Worm (Caenorhabditis elegans) whole organism, L4 larva: Measurements from ENCODE around the gene nhr-17.

Source experiments
- F10B5.3 ChIP-seq: sonication (generic microtip); optimal IDR thresholded peaks from 2 replicates; lab custom pipeline; 2016; ENCODE audit warnings: mild to moderate bottlenecking, missing genetic modification characterization, missing compliant biosample characterization
- F37D6.2 ChIP-seq: sonication (generic microtip); optimal IDR thresholded peaks from 2 replicates; lab custom pipeline; 2016; ENCODE audit warnings: mild to moderate bottlenecking, missing genetic modification characterization, missing compliant biosample characterization
- R02D3.7 ChIP-seq: fragments of 150-350 bp; sonication (generic microtip); optimal IDR thresholded peaks from 3 replicates; lab custom pipeline; 2014; ENCODE audit warnings: missing biosample characterization, missing genetic modification characterization
- T20F7.1 ChIP-seq: fragments of 200-800 bp; sonication (Bioruptor generic); optimal IDR thresholded peaks from 2 replicates; lab custom pipeline; 2018; ENCODE audit warnings: mild to moderate bottlenecking, missing genetic modification characterization, missing compliant biosample characterization
- Y5F2A.4 ChIP-seq: fragments of 200-800 bp; sonication (Bioruptor generic); optimal IDR thresholded peaks from 2 replicates; lab custom pipeline; 2018; ENCODE audit warnings: mild to moderate bottlenecking, missing genetic modification characterization, missing compliant biosample characterization
- ZK337.2 ChIP-seq: fragments of 200-800 bp; sonication (Bioruptor generic); IDR thresholded peaks from 2 replicates; pipeline ENCODE4 v1.3.6; 2022; ENCODE audit warnings: missing genetic modification reagents, missing genetic modification characterization, missing compliant biosample characterization
- ZK546.5 ChIP-seq, 2 experiments: sonication (generic microtip); optimal IDR thresholded peaks; 2 replicates each; lab custom pipeline; 2017; ENCODE audit warnings: missing biosample characterization in 2 of 2, missing genetic modification characterization in 2 of 2
- aha-1 ChIP-seq: fragments of 150-350 bp; peaks from one replicate; lab custom pipeline; 2014; ENCODE audit warnings: missing biosample characterization, missing genetic modification characterization
- ama-1 ChIP-seq: fragments of 150-350 bp; optimal IDR thresholded peaks from 2 replicates; lab custom pipeline; 2014; ENCODE audit warnings: inconsistent platforms, mixed read lengths
- arid-1 ChIP-seq: fragments of 200-800 bp; sonication (Bioruptor generic); conservative IDR thresholded peaks from 2 replicates; pipeline ENCODE4 v1.3.6; 2022; ENCODE audit warnings: missing genetic modification reagents, missing genetic modification characterization, missing compliant biosample characterization
- daf-12 ChIP-seq: fragments of 150-350 bp; optimal IDR thresholded peaks from 2 replicates; lab custom pipeline; 2014; ENCODE audit warnings: missing biosample characterization, missing genetic modification reagents, missing genetic modification characterization
- daf-16 ChIP-seq, 3 experiments: sonication (generic microtip); optimal IDR thresholded peaks; 2 replicates each; lab custom pipeline; 2016 to 2017; ENCODE audit warnings: missing genetic modification characterization in 3 of 3, missing genetic modification reagents in 3 of 3, mild to moderate bottlenecking in 2 of 3, missing compliant biosample characterization in 2 of 3, missing biosample characterization in 1 of 3, moderate library complexity in 1 of 3
- dmd-6 ChIP-seq: fragments of 200-800 bp; sonication (Bioruptor generic); IDR thresholded peaks from 2 replicates; pipeline ENCODE4 v1.3.6; 2022; ENCODE audit warnings: missing genetic modification reagents, missing genetic modification characterization, missing compliant biosample characterization
- dve-1 ChIP-seq: sonication (generic microtip); optimal IDR thresholded peaks from 2 replicates; lab custom pipeline; 2017; ENCODE audit warnings: antibody characterized with exemption, mild to moderate bottlenecking, missing genetic modification characterization, missing compliant biosample characterization; ENCODE audit not compliant: insufficient read depth
- egl-43 ChIP-seq: fragments of 200-800 bp; sonication (Bioruptor generic); IDR thresholded peaks from 2 replicates; pipeline ENCODE4 v1.3.6; 2022; ENCODE audit warnings: missing genetic modification reagents, missing genetic modification characterization, missing compliant biosample characterization
- fkh-10 ChIP-seq: fragments of 150-350 bp; optimal IDR thresholded peaks from 2 replicates; lab custom pipeline; 2014; ENCODE audit warnings: missing biosample characterization, missing genetic modification reagents, missing genetic modification characterization
- hif-1 ChIP-seq, 2 experiments: sonication (generic microtip); optimal IDR thresholded peaks; 2 replicates each; lab custom pipeline; 2016 to 2017; ENCODE audit warnings: missing compliant biosample characterization in 2 of 2, missing genetic modification characterization in 2 of 2, missing genetic modification reagents in 2 of 2, missing genotype in 2 of 2, mild to moderate bottlenecking in 1 of 2
- hlh-11 ChIP-seq: fragments of 200-800 bp; sonication (Bioruptor generic); optimal IDR thresholded peaks from 2 replicates; lab custom pipeline; 2018; ENCODE audit warnings: mild to moderate bottlenecking, missing genetic modification characterization, missing compliant biosample characterization
- hlh-30 ChIP-seq: sonication (generic microtip); optimal IDR thresholded peaks from 2 replicates; lab custom pipeline; 2017; ENCODE audit warnings: antibody characterized with exemption, mild to moderate bottlenecking, missing genetic modification characterization, missing compliant biosample characterization; ENCODE audit not compliant: insufficient read depth
- lim-7 ChIP-seq: fragments of 200-800 bp; sonication (Bioruptor generic); IDR thresholded peaks from 2 replicates; pipeline ENCODE4 v1.3.6; 2022; ENCODE audit warnings: missing genetic modification characterization, missing compliant biosample characterization
- lin-15B ChIP-seq: fragments of 150-350 bp; sonication (generic microtip); optimal IDR thresholded peaks from 3 replicates; lab custom pipeline; 2014; ENCODE audit warnings: missing biosample characterization, missing genetic modification characterization
- lsy-2 ChIP-seq, 2 experiments: fragments of 150-350 bp in 1 of 2; sonication (generic microtip) in 1 of 2; optimal IDR thresholded peaks; 2 replicates each; lab custom pipeline; 2014 to 2017; ENCODE audit warnings: missing biosample characterization in 2 of 2, missing genetic modification characterization in 2 of 2
- mdl-1 ChIP-seq, 2 experiments: fragments of 150-350 bp in 1 of 2; sonication (generic microtip) in 1 of 2; optimal IDR thresholded peaks; 2 replicates each; lab custom pipeline; 2014 to 2017; ENCODE audit warnings: missing biosample characterization in 2 of 2, missing genetic modification characterization in 2 of 2
- mep-1 ChIP-seq: fragments of 150-350 bp; sonication (generic microtip); optimal IDR thresholded peaks from 3 replicates; lab custom pipeline; 2014; ENCODE audit warnings: missing biosample characterization, missing genetic modification characterization
- mes-2 ChIP-seq: sonication (generic microtip); optimal IDR thresholded peaks from 2 replicates; lab custom pipeline; 2016; ENCODE audit warnings: missing genotype, mild to moderate bottlenecking, missing genetic modification characterization, missing compliant biosample characterization; ENCODE audit not compliant: poor library complexity, severe bottlenecking
- mxl-3 ChIP-seq: fragments of 200-800 bp; sonication (Bioruptor generic); optimal IDR thresholded peaks from 2 replicates; lab custom pipeline; 2018; ENCODE audit warnings: mild to moderate bottlenecking, missing genetic modification characterization, missing compliant biosample characterization
- nhr-10 ChIP-seq: fragments of 150-350 bp; optimal IDR thresholded peaks from 2 replicates; lab custom pipeline; 2014; ENCODE audit warnings: missing biosample characterization, missing genetic modification characterization
- nhr-102 ChIP-seq: sonication (generic microtip); optimal IDR thresholded peaks from 2 replicates; lab custom pipeline; 2016; ENCODE audit warnings: mild to moderate bottlenecking, missing genetic modification characterization, moderate library complexity, missing compliant biosample characterization
- nhr-11 ChIP-seq: fragments of 150-350 bp; optimal IDR thresholded peaks from 2 replicates; lab custom pipeline; 2014; ENCODE audit warnings: missing biosample characterization, missing genetic modification characterization
- nhr-28 ChIP-seq: fragments of 150-350 bp; optimal IDR thresholded peaks from 2 replicates; lab custom pipeline; 2014; ENCODE audit warnings: missing biosample characterization, missing genetic modification characterization
- nhr-42 ChIP-seq: fragments of 200-800 bp; sonication (Bioruptor generic); IDR thresholded peaks from 2 replicates; pipeline ENCODE4 v1.3.6; 2022; ENCODE audit warnings: missing genetic modification characterization, missing compliant biosample characterization
- nhr-48 ChIP-seq: sonication (generic microtip); optimal IDR thresholded peaks from 2 replicates; lab custom pipeline; 2016; ENCODE audit warnings: mild to moderate bottlenecking, missing genetic modification characterization, missing compliant biosample characterization
- nhr-77 ChIP-seq: fragments of 150-350 bp; optimal IDR thresholded peaks from 2 replicates; lab custom pipeline; 2014; ENCODE audit warnings: missing biosample characterization, missing genetic modification characterization
- php-3 ChIP-seq: fragments of 200-800 bp; sonication (Bioruptor generic); IDR thresholded peaks from 2 replicates; pipeline ENCODE4 v1.3.6; 2022; ENCODE audit warnings: missing genetic modification reagents, missing genetic modification characterization, missing compliant biosample characterization
- pqm-1 ChIP-seq: sonication (generic microtip); optimal IDR thresholded peaks from 2 replicates; lab custom pipeline; 2017; ENCODE audit warnings: missing biosample characterization, missing genetic modification characterization
- rbr-2 ChIP-seq: sonication (generic microtip); optimal IDR thresholded peaks from 2 replicates; lab custom pipeline; 2016; ENCODE audit warnings: missing genotype, missing genetic modification characterization, missing compliant biosample characterization
- sdz-12 ChIP-seq: fragments of 200-800 bp; sonication (Bioruptor generic); optimal IDR thresholded peaks from 2 replicates; lab custom pipeline; 2018; ENCODE audit warnings: mild to moderate bottlenecking, missing genetic modification characterization, missing compliant biosample characterization
- tag-97 ChIP-seq: fragments of 200-800 bp; sonication (Bioruptor generic); IDR thresholded peaks from 2 replicates; pipeline ENCODE4 v1.3.6; 2022; ENCODE audit warnings: missing genetic modification characterization, missing compliant biosample characterization
- unc-62 ChIP-seq, 3 experiments: fragments of 150-350 bp in 1 of 3; sonication (generic microtip); optimal IDR thresholded peaks in 2 of 3; peaks in 1 of 3; 1 replicate in 1 of 3; 2 replicates in 2 of 3; lab custom pipeline; 2014 to 2017; ENCODE audit warnings: missing biosample characterization in 3 of 3, missing genetic modification characterization in 3 of 3, missing genetic modification reagents in 3 of 3, missing genotype in 1 of 3
- zag-1 ChIP-seq: fragments of 150-350 bp; optimal IDR thresholded peaks from 2 replicates; lab custom pipeline; 2014; ENCODE audit warnings: missing biosample characterization, missing genetic modification characterization
- ztf-11 ChIP-seq: fragments of 150-350 bp; optimal IDR thresholded peaks from 2 replicates; lab custom pipeline; 2014; ENCODE audit warnings: missing biosample characterization, missing genetic modification characterization
- ztf-7 ChIP-seq: fragments of 150-350 bp; optimal IDR thresholded peaks from 2 replicates; lab custom pipeline; 2014; ENCODE audit warnings: missing biosample characterization, missing genetic modification characterization

The nhr-17 gene

ce11 chrX:12693150-12693589 is 25.5 kb upstream of the nhr-17 start:
- TF ChIP-seq Y5F2A.4 (GFP tag; lab: Kevin White, UChicago) = no peak
- peak; percentile 3 for TF ChIP-seq rbr-2 (tag; lab: Kevin White, UChicago)
- no peak for TF ChIP-seq sdz-12
- TF ChIP-seq tag-97 (GFP tag; lab: Robert Waterston, UW) = no peak
- no peak for TF ChIP-seq unc-62 (GFP tag; optimal IDR thresholded peaks at IDR 0.05 in 1 of 2; lab: Kevin White, UChicago)
- TF ChIP-seq unc-62 (tag; optimal IDR thresholded peaks at IDR 0.05; lab: Kevin White, UChicago) = no peak
- peak in 1 of 2 experiments; percentile 0 for TF ChIP-seq lsy-2 (tag; optimal IDR thresholded peaks at IDR 0.05; lab: Kevin White, UChicago)
- no peak for TF ChIP-seq nhr-10 (tag; lab: Kevin White, UChicago)
- TF ChIP-seq nhr-42 (GFP tag; lab: Robert Waterston, UW) = 0 out of 2 replicates have a peak, but pooled peaks have one; percentile 45
- TF ChIP-seq ZK546.5 (tag; optimal IDR thresholded peaks at IDR 0.05; lab: Kevin White, UChicago) = peak in 1 of 2 experiments; percentile 24
- TF ChIP-seq nhr-28 = no peak
- no peak for TF ChIP-seq F10B5.3 (tag; lab: Kevin White, UChicago)
- no peak for TF ChIP-seq ztf-11 (tag; lab: Kevin White, UChicago)
- no peak for TF ChIP-seq zag-1
- TF ChIP-seq aha-1 = peak; percentile 66
- TF ChIP-seq F37D6.2 (tag; lab: Kevin White, UChicago) = peak; percentile 48
- no peak for TF ChIP-seq lim-7 (GFP tag; lab: Robert Waterston, UW)
- TF ChIP-seq, all 104 proteins: peak for 6

- TF ChIP-seq lin-15B (tag; lab: Kevin White, UChicago) (no peak), arid-1 (GFP tag; lab: Robert Waterston, UW) (no peak), unc-62 (GFP tag; optimal IDR thresholded peaks at IDR 0.05 in 1 of 2; lab: Kevin White, UChicago) (peak in 1 of 2 experiments; percentile 97), unc-62 (tag; optimal IDR thresholded peaks at IDR 0.05; lab: Kevin White, UChicago) (no peak), F10B5.3 (tag; lab: Kevin White, UChicago) (no peak), aha-1 (peak; percentile 9), hlh-30 (peak; percentile 22), R02D3.7 (tag; lab: Kevin White, UChicago) (no peak), fkh-10 (peak; percentile 71), ama-1 (lab: Kevin White, UChicago) (peak; percentile 60), ZK337.2 (no peak), rbr-2 (tag; lab: Kevin White, UChicago) (peak; percentile 18), egl-43 (GFP tag; lab: Robert Waterston, UW) (peak; percentile 56; the same call in 1 of the 2 replicates), mep-1 (peak; percentile 39)
Observed at ce11 chrX:12691740-12692383, 24.2 kb upstream of the nhr-17 start.

ce11 chrX:12691306-12691705 is 23.7 kb upstream of the nhr-17 start, which contains the start of gene ugt-50:
Gene ugt-50, plus strand, starts transcription at chrX:12691573.
- peak; percentile 66 for TF ChIP-seq php-3 (GFP tag; lab: Robert Waterston, UW)
- TF ChIP-seq mep-1 = peak; percentile 26
- peak; percentile 90 for TF ChIP-seq dve-1
- peak; percentile 9 for TF ChIP-seq T20F7.1 (GFP tag; lab: Kevin White, UChicago)
- no peak for TF ChIP-seq daf-16 (GFP tag; optimal IDR thresholded peaks at IDR 0.05; lab: Kevin White, UChicago)
- TF ChIP-seq daf-16 (tag; optimal IDR thresholded peaks at IDR 0.05; lab: Kevin White, UChicago) = peak; percentile 99
- TF ChIP-seq mxl-3 (GFP tag; lab: Kevin White, UChicago) = no peak
- no peak for TF ChIP-seq sdz-12
- peak; percentile 95 for TF ChIP-seq ztf-7
- TF ChIP-seq pqm-1 = peak; percentile 68
- TF ChIP-seq mdl-1 (tag; optimal IDR thresholded peaks at IDR 0.05; lab: Kevin White, UChicago) = no peak
- peak; percentile 50 for TF ChIP-seq hlh-30
- TF ChIP-seq nhr-11 (tag; lab: Kevin White, UChicago) = no peak
- TF ChIP-seq nhr-48 (tag; lab: Kevin White, UChicago) = peak; percentile 52
- peak; percentile 78 for TF ChIP-seq hlh-11
- TF ChIP-seq nhr-102 (tag; lab: Kevin White, UChicago) = peak; percentile 27
- peak in 1 of 2 experiments; percentile 33 for TF ChIP-seq hif-1 (tag; optimal IDR thresholded peaks at IDR 0.05; lab: Kevin White, UChicago)
- peak; percentile 68 for TF ChIP-seq dmd-6 (GFP tag; lab: Robert Waterston, UW)
- peak in 1 of 2 experiments; percentile 48 for TF ChIP-seq lsy-2 (tag; optimal IDR thresholded peaks at IDR 0.05; lab: Kevin White, UChicago)
- peak; percentile 53 for TF ChIP-seq mes-2 (tag; lab: Kevin White, UChicago)
- peak in 1 of 2 experiments; percentile 19 for TF ChIP-seq unc-62 (GFP tag; optimal IDR thresholded peaks at IDR 0.05 in 1 of 2; lab: Kevin White, UChicago)
- no peak for TF ChIP-seq unc-62 (tag; optimal IDR thresholded peaks at IDR 0.05; lab: Kevin White, UChicago)
- no peak for TF ChIP-seq daf-12
- peak; percentile 10 for TF ChIP-seq nhr-10 (tag; lab: Kevin White, UChicago)
- TF ChIP-seq nhr-28 = peak; percentile 93
- TF ChIP-seq nhr-77 (tag; lab: Kevin White, UChicago) = peak; percentile 28
